Worm (Caenorhabditis elegans): ENCODE results near the gene F08D12.2.

- TF ChIP-seq tra-4 (tag; optimal IDR thresholded peaks at IDR 0.05) (no peak), hmg-4 (GFP tag; optimal IDR thresholded peaks at IDR 0.05) (no peak), ama-1 (optimal IDR thresholded peaks at IDR 0.05) (no peak), hnd-1 (tag; optimal IDR thresholded peaks at IDR 0.05) (no peak), aly-1 (tag; optimal IDR thresholded peaks at IDR 0.05) (no peak), tbx-11 (GFP tag; IDR thresholded peaks at IDR 0.05) (no peak), hmbx-1 (tag; optimal IDR thresholded peaks at IDR 0.05) (no peak), scrt-1 (GFP tag; IDR thresholded peaks at IDR 0.05) (no peak), flt-1 (GFP tag; IDR thresholded peaks at IDR 0.05) (no peak), ceh-13 (GFP tag; optimal IDR thresholded peaks at IDR 0.05) (no peak)
Measured at ce11 chrII:2807674-2808206, 26.3 kb downstream of the F08D12.2 start, which contains the start of gene K12H6.12.
